Fruit fly (Drosophila melanogaster) whole organism, pupa: Measurements from ENCODE around the gene CAHbeta.
A peak's percentile ranks its signal among the peaks of the same experiment; 100 is the strongest.

ENCODE experiments used
- CG10348 ChIP-seq: fragments of 200-800 bp; sonication (Bioruptor generic); IDR thresholded peaks from 2 replicates; pipeline ENCODE4 v1.3.6; 2022; ENCODE audit warnings: missing biosample characterization, missing genetic modification characterization
- CG12605 ChIP-seq: fragments of 200-800 bp; sonication (Bioruptor generic); IDR thresholded peaks from 2 replicates; pipeline ENCODE4 v1.3.6; 2022; ENCODE audit warnings: missing biosample characterization, missing genetic modification characterization
- CG13204 ChIP-seq: fragments of 200-800 bp; sonication (Bioruptor generic); optimal IDR thresholded peaks from 2 replicates; lab custom pipeline; 2018; ENCODE audit warnings: missing biosample characterization, mild to moderate bottlenecking, missing genetic modification characterization, moderate library complexity
- CG14655 ChIP-seq: fragments of 200-800 bp; sonication (Bioruptor generic); optimal IDR thresholded peaks from 3 replicates; lab custom pipeline; 2017; ENCODE audit warnings: mild to moderate bottlenecking, missing biosample characterization, missing genetic modification reagents, missing genetic modification characterization
- CG15710 ChIP-seq: fragments of 200-800 bp; sonication (Bioruptor generic); optimal IDR thresholded peaks from 2 replicates; lab custom pipeline; 2018; ENCODE audit warnings: missing biosample characterization, mild to moderate bottlenecking, missing genetic modification characterization, moderate library complexity
- CG17806 ChIP-seq: fragments of 200-800 bp; sonication (Bioruptor generic); optimal IDR thresholded peaks from 2 replicates; lab custom pipeline; 2018; ENCODE audit warnings: missing biosample characterization, mild to moderate bottlenecking, missing genetic modification characterization, moderate library complexity
- CG32121 ChIP-seq: fragments of 200-800 bp; sonication (Bioruptor generic); IDR thresholded peaks from 2 replicates; pipeline ENCODE4 v1.3.6; 2022; ENCODE audit warnings: missing biosample characterization, missing genetic modification characterization
- CG34367 ChIP-seq: fragments of 200-800 bp; sonication (Bioruptor generic); optimal IDR thresholded peaks from 2 replicates; lab custom pipeline; 2018; ENCODE audit warnings: missing biosample characterization, mild to moderate bottlenecking, missing genetic modification characterization
- CG4496 ChIP-seq: fragments of 200-800 bp; sonication (Bioruptor generic); IDR thresholded peaks from 3 replicates; pipeline ENCODE4 v1.3.6; 2022; ENCODE audit warnings: missing biosample characterization, missing genetic modification characterization
- CG8159 ChIP-seq: fragments of 200-800 bp; sonication (Bioruptor generic); optimal IDR thresholded peaks from 3 replicates; lab custom pipeline; 2018; ENCODE audit warnings: missing biosample characterization, mild to moderate bottlenecking, missing genetic modification characterization, moderate library complexity
- CG8301 ChIP-seq: fragments of 200-800 bp; sonication (Bioruptor generic); optimal IDR thresholded peaks from 2 replicates; lab custom pipeline; 2018; ENCODE audit warnings: missing biosample characterization, mild to moderate bottlenecking, missing genetic modification characterization
- CG9948 ChIP-seq: fragments of 200-800 bp; sonication (Bioruptor generic); optimal IDR thresholded peaks from 2 replicates; lab custom pipeline; 2018; ENCODE audit warnings: missing biosample characterization, mild to moderate bottlenecking, missing genetic modification characterization, moderate library complexity
- D1 ChIP-seq: fragments of 200-800 bp; sonication (Bioruptor generic); optimal IDR thresholded peaks from 2 replicates; lab custom pipeline; 2018; ENCODE audit warnings: missing biosample characterization, mild to moderate bottlenecking, missing genetic modification characterization, moderate library complexity
- EcR ChIP-seq: fragments of 200-800 bp; sonication (Bioruptor generic); optimal IDR thresholded peaks from 3 replicates; lab custom pipeline; 2019; ENCODE audit warnings: missing biosample characterization, missing genetic modification characterization, mild to moderate bottlenecking, moderate library complexity, missing genetic modification reagents
- Ets98B ChIP-seq: fragments of 200-800 bp; sonication (Bioruptor generic); IDR thresholded peaks from 2 replicates; pipeline ENCODE4 v1.3.6; 2022; ENCODE audit warnings: missing biosample characterization, missing genetic modification characterization
- Pif1A ChIP-seq: fragments of 200-800 bp; sonication (Bioruptor generic); optimal IDR thresholded peaks from 3 replicates; lab custom pipeline; 2016; ENCODE audit warnings: missing biosample characterization, missing genetic modification characterization
- Pif1B ChIP-seq: fragments of 200-800 bp; sonication (Bioruptor generic); optimal IDR thresholded peaks from 3 replicates; lab custom pipeline; 2016; ENCODE audit warnings: missing biosample characterization, missing genetic modification characterization
- Snoo ChIP-seq: fragments of 200-800 bp; sonication (Bioruptor generic); optimal IDR thresholded peaks from 3 replicates; lab custom pipeline; 2017; ENCODE audit warnings: missing biosample characterization, mild to moderate bottlenecking, missing genetic modification characterization, inconsistent platforms
- fd96Ca ChIP-seq: fragments of 200-800 bp; sonication (Bioruptor generic); IDR thresholded peaks from 3 replicates; pipeline ENCODE4 v1.3.6; 2022; ENCODE audit warnings: missing biosample characterization, missing genetic modification characterization
- gl ChIP-seq: fragments of 200-800 bp; sonication (Bioruptor generic); optimal IDR thresholded peaks from 2 replicates; lab custom pipeline; 2018; ENCODE audit warnings: missing biosample characterization, mild to moderate bottlenecking, missing genetic modification characterization
- rn ChIP-seq: fragments of 200-800 bp; sonication (Bioruptor generic); IDR thresholded peaks from 2 replicates; pipeline ENCODE4 v1.3.6; 2022; ENCODE audit warnings: missing biosample characterization, missing genetic modification characterization

CAHbeta gene

DNA sequence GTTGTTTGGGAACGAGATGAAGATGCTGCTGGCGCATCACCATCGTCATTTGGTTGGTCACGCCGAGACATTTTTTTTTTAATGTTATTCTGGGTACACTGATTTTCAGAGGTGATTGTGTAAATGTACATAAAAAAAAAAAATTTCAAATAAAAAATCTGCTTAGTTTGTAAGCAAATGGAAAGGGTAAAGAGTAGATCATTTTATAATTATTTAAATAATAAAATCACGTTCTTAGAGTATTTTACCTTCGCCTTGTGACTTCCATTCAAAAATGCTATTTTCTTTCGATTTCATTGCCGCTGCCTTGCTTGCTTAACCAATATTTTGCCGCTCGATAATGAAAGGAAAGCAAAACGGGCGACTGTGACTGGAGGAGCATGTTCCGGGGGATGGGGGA is 1.9 kb upstream of the CAHbeta start:
- TF ChIP-seq CG34367 (tag; lab: Kevin White, UChicago) = peak; percentile 20
- peak; percentile 46 for TF ChIP-seq CG9948
- TF ChIP-seq Snoo = peak; percentile 84
- no peak for TF ChIP-seq gl (tag; lab: Kevin White, UChicago)
- no peak for TF ChIP-seq Ets98B
- TF ChIP-seq D1 (tag; lab: Kevin White, UChicago) = peak; percentile 8
- peak; percentile 55 for TF ChIP-seq Pif1B
- TF ChIP-seq Pif1A (GFP tag; lab: Kevin White, UChicago) = peak; percentile 38
- peak; percentile 4 for TF ChIP-seq CG13204 (GFP tag; lab: Kevin White, UChicago)
- TF ChIP-seq CG8159 = peak; percentile 74
- TF ChIP-seq CG17806 (tag; lab: Kevin White, UChicago) = peak; percentile 47
- peak; percentile 74 for TF ChIP-seq CG15710 (tag; lab: Kevin White, UChicago)
- no peak for TF ChIP-seq CG12605 (GFP tag; lab: Robert Waterston, UW)
- TF ChIP-seq, all 21 proteins: peak for 10

- TF ChIP-seq fd96Ca (peak; percentile 24; the same call in 1 of the 3 replicates), D1 (tag; lab: Kevin White, UChicago) (peak; percentile 63), CG12605 (GFP tag; lab: Robert Waterston, UW) (peak; percentile 15; the same call in 1 of the 2 replicates), CG32121 (GFP tag; lab: Robert Waterston, UW) (no peak), Snoo (peak; percentile 18), Ets98B (no peak), CG8159 (peak; percentile 17), CG14655 (GFP tag; lab: Kevin White, UChicago) (no peak), rn (GFP tag; lab: Robert Waterston, UW) (no peak), gl (tag; lab: Kevin White, UChicago) (peak; percentile 9), CG8301 (tag; lab: Kevin White, UChicago) (peak; percentile 19), CG4496 (GFP tag; lab: Robert Waterston, UW) (no peak), Pif1A (GFP tag; lab: Kevin White, UChicago) (no peak)
These were observed 547 bp upstream of the CAHbeta start for dm6 chr3R:8979850-8980775.

dm6 chr3R:8981209-8981996 is 743 bp downstream of the CAHbeta start:
- TF ChIP-seq Pif1A (GFP tag; lab: Kevin White, UChicago) = no peak

- TF ChIP-seq CG14655 (GFP tag; lab: Kevin White, UChicago) (no peak), CG8301 (tag; lab: Kevin White, UChicago) (no peak), CG10348 (GFP tag; lab: Robert Waterston, UW) (no peak), CG17806 (tag; lab: Kevin White, UChicago) (no peak), EcR (GFP tag; lab: Kevin White, UChicago) (no peak), gl (tag; lab: Kevin White, UChicago) (no peak), Pif1A (GFP tag; lab: Kevin White, UChicago) (no peak), CG12605 (GFP tag; lab: Robert Waterston, UW) (no peak), CG15710 (tag; lab: Kevin White, UChicago) (no peak), Ets98B (no peak), Pif1B (no peak), CG4496 (GFP tag; lab: Robert Waterston, UW) (no peak), fd96Ca (no peak), CG32121 (GFP tag; lab: Robert Waterston, UW) (no peak), rn (GFP tag; lab: Robert Waterston, UW) (no peak), Snoo (no peak), CG9948 (no peak), CG34367 (tag; lab: Kevin White, UChicago) (no peak)
These were observed 3.5 kb downstream of the CAHbeta start, which contains the start of gene RagA-B for dm6 chr3R:8984141-8984540. Gene RagA-B (minus strand): TSS chr3R:8984315.

- TF ChIP-seq CG13204 (GFP tag; lab: Kevin White, UChicago) = no peak
- TF ChIP-seq Ets98B = no peak
These were observed 4.0 kb downstream of the CAHbeta start, which contains the start of gene CG11970 for dm6 chr3R:8984602-8985074. Gene CG11970 (plus strand): TSS chr3R:8984718.

DNA sequence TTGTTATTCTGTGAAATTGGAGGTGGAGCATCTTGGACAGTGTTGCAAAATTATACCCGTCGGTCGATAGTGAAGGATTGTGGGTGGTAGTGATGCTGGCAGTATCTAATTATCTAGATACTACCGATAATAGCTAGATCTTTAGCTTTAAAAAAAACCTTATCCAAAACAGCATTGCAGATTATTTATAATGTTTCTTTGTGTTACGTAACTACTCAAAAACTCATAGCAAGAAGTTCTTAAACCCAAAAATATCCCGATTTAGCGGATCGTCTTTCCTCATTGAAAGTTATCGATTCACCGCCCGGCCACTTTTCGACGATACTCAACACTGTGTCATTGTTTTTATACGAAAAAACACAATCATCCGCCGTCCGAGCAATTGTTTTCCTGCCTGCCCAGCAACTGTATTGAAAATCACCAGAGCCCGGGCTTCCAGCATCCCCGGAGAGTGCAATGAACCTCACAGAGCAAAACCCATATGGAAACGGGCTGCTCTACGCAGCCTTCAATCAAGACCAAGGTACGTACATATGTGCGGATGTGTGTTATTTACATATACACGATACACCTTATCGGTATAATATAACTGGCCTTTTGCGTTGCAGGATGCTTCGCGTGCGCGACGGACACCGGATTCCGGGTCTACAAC is 12.4 kb downstream of the CAHbeta start, which contains the start of gene CG11975:
Gene CG11975 (plus strand): TSS at position 326 of the 652 bp plus-strand sequence.
- TF ChIP-seq CG9948 (peak; percentile 34), CG15710 (tag; lab: Kevin White, UChicago) (peak; percentile 62), CG8301 (tag; lab: Kevin White, UChicago) (no peak), CG17806 (tag; lab: Kevin White, UChicago) (peak; percentile 20), CG4496 (GFP tag; lab: Robert Waterston, UW) (peak; percentile 60; the same call in 1 of the 3 replicates), EcR (GFP tag; lab: Kevin White, UChicago) (peak; percentile 69), CG14655 (GFP tag; lab: Kevin White, UChicago) (no peak), CG32121 (GFP tag; lab: Robert Waterston, UW) (peak; percentile 39; the same call in 1 of the 2 replicates), gl (tag; lab: Kevin White, UChicago) (no peak), Snoo (peak; percentile 52), fd96Ca (peak; percentile 47; the same call in 1 of the 3 replicates), Pif1B (no peak), CG8159 (no peak), Pif1A (GFP tag; lab: Kevin White, UChicago) (no peak), CG34367 (tag; lab: Kevin White, UChicago) (no peak)
